ENCODE assay signal across 1 fruit fly cellular context in genomic region chrX:6545862-6546270, dm6.
A peak's percentile ranks its signal among the peaks of the same experiment; 100 is the strongest.
TF ChIP-seq lines count a peak whose summit lies in the region.

No protein-coding gene starts in this region.

TF ChIP-seq in whole organism, embryonic, 481 proteins besides CTCF, POLR2A, EP300 and RAD21 (continued from another document):
- no peak for TF ChIP-seq ERR (GFP tag; optimal IDR thresholded peaks at IDR 0.05; lab: Kevin White, UChicago)
- no peak for TF ChIP-seq CG1024 (GFP tag; IDR thresholded peaks at IDR 0.05; lab: Robert Waterston, UW)
- peak; percentile 10; the same call in 1 of the 2 replicates for TF ChIP-seq Xrp1 (GFP tag; IDR thresholded peaks at IDR 0.05; lab: Robert Waterston, UW)
- peak; percentile 25; the same call in 1 of the 2 replicates for TF ChIP-seq NFAT (GFP tag; IDR thresholded peaks at IDR 0.05; lab: Robert Waterston, UW)
- no peak for TF ChIP-seq CG8290 (GFP tag; optimal IDR thresholded peaks at IDR 0.05; lab: Kevin White, UChicago)
- peak in 1 of 2 experiments; percentile 35 for TF ChIP-seq CG8290 (tag; optimal IDR thresholded peaks at IDR 0.05; lab: Kevin White, UChicago)
- peak; percentile 43 for TF ChIP-seq CG4707 (GFP tag; optimal IDR thresholded peaks at IDR 0.05; lab: Kevin White, UChicago)
- TF ChIP-seq p53 (GFP tag; optimal IDR thresholded peaks at IDR 0.05; lab: Kevin White, UChicago) = no peak
- no peak for TF ChIP-seq CG2678 (tag; optimal IDR thresholded peaks at IDR 0.05; lab: Kevin White, UChicago)
- TF ChIP-seq kah (GFP tag; optimal IDR thresholded peaks at IDR 0.05; lab: Kevin White, UChicago) = no peak
- peak; percentile 94 for TF ChIP-seq Adf1 (GFP tag; IDR thresholded peaks at IDR 0.05; lab: Robert Waterston, UW)
- TF ChIP-seq CG32532 (GFP tag; IDR thresholded peaks at IDR 0.05; lab: Robert Waterston, UW) = 0 out of 2 replicates have a peak, but pooled peaks have one; percentile 14
- TF ChIP-seq az2 (GFP tag; optimal IDR thresholded peaks at IDR 0.05; lab: Kevin White, UChicago) = no peak
- peak; percentile 72 for TF ChIP-seq Med (GFP tag; lab: Kevin White, UChicago)
- TF ChIP-seq inv (GFP tag; IDR thresholded peaks at IDR 0.05; lab: Robert Waterston, UW; ENCODE audit: partially characterized antibody) = no peak
- no peak for TF ChIP-seq zen (tag; optimal IDR thresholded peaks at IDR 0.05; lab: Kevin White, UChicago)
- TF ChIP-seq Awh (GFP tag; IDR thresholded peaks at IDR 0.05; lab: Robert Waterston, UW) = no peak
- no peak for TF ChIP-seq Eip74EF (GFP tag; optimal IDR thresholded peaks at IDR 0.05; lab: Kevin White, UChicago)
- TF ChIP-seq Bgb (GFP tag; IDR thresholded peaks at IDR 0.05; lab: Robert Waterston, UW; ENCODE audit: partially characterized antibody) = peak; percentile 46; the same call in 1 of the 2 replicates
- no peak for TF ChIP-seq seq (GFP tag; IDR thresholded peaks at IDR 0.05; lab: Robert Waterston, UW)
- no peak for TF ChIP-seq HLH4C (GFP tag; IDR thresholded peaks at IDR 0.05; lab: Robert Waterston, UW; ENCODE audit: partially characterized antibody)
- TF ChIP-seq zfh1 (GFP tag; IDR thresholded peaks at IDR 0.05; lab: Robert Waterston, UW) = peak; percentile 46; the same call in 1 of the 3 replicates
- no peak for TF ChIP-seq tap (tag; optimal IDR thresholded peaks at IDR 0.05; lab: Kevin White, UChicago)
- peak; percentile 92 for TF ChIP-seq Deaf1 (tag; optimal IDR thresholded peaks at IDR 0.05; lab: Kevin White, UChicago)
TF ChIP-seq in whole organism, embryonic: peak in this region for 19.
